Worm (Caenorhabditis elegans): ENCODE measurements around the gene lgc-19.

DNA sequence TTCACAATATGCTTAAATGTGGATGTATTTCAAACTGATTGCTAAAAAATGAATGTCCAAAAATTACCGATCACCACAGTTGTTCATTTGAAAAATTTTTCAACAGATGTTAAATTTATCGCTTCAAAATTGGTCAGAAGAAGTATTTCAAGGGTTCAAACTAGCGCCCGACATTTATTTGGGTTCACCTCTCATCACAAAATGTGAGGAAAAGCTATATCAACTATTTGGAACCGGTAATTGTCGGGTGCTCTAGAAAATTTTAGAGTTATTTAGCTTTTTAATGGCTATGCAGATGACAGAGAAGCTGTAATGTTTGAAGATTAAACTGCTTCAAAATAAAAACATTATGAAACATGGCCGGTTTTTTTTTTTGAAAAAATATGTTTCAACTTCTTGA lies 1.4 kb downstream of the lgc-19 start:
- TF ChIP-seq ama-1 (optimal IDR thresholded peaks at IDR 0.05) (no peak), ceh-13 (GFP tag; optimal IDR thresholded peaks at IDR 0.05) (no peak), pes-1 (GFP tag; IDR thresholded peaks at IDR 0.05) (no peak), hmbx-1 (tag; optimal IDR thresholded peaks at IDR 0.05) (no peak), hnd-1 (tag; optimal IDR thresholded peaks at IDR 0.05) (no peak), scrt-1 (GFP tag; IDR thresholded peaks at IDR 0.05) (no peak), ets-7 (tag; optimal IDR thresholded peaks at IDR 0.05) (no peak), B0310.2 (tag; optimal IDR thresholded peaks at IDR 0.05) (no peak)

All from whole organism, early embryonic.